Worm (Caenorhabditis elegans) whole organism, late embryonic: ENCODE measurements around the gene eri-1.

ENCODE experiments used
- F13H6.1 ChIP-seq: sonication (generic microtip); optimal IDR thresholded peaks from 2 replicates; lab custom pipeline; 2016; ENCODE audit warnings: missing genetic modification characterization, missing compliant biosample characterization
- K02D7.2 ChIP-seq: sonication (generic microtip); optimal IDR thresholded peaks from 2 replicates; lab custom pipeline; 2017; ENCODE audit warnings: mild to moderate bottlenecking, missing genetic modification characterization, missing compliant biosample characterization
- Y22D7AL.16 ChIP-seq: sonication (generic microtip); optimal IDR thresholded peaks from 2 replicates; lab custom pipeline; 2016; ENCODE audit warnings: missing genetic modification characterization, missing compliant biosample characterization
- ahr-1 ChIP-seq: sonication (generic microtip); optimal IDR thresholded peaks from 2 replicates; lab custom pipeline; 2016; ENCODE audit warnings: missing genetic modification characterization, missing compliant biosample characterization
- ama-1 ChIP-seq: fragments of 150-350 bp; optimal IDR thresholded peaks from 2 replicates; lab custom pipeline; 2014
- ceh-18 ChIP-seq: sonication (generic microtip); optimal IDR thresholded peaks from 2 replicates; lab custom pipeline; 2016; ENCODE audit warnings: missing genetic modification characterization, missing compliant biosample characterization
- ceh-19 ChIP-seq: fragments of 200-800 bp; sonication (Bioruptor generic); optimal IDR thresholded peaks from 2 replicates; lab custom pipeline; 2018; ENCODE audit warnings: mild to moderate bottlenecking, missing genetic modification characterization, missing compliant biosample characterization
- ceh-2 ChIP-seq: sonication (generic microtip); optimal IDR thresholded peaks from 2 replicates; lab custom pipeline; 2016; ENCODE audit warnings: missing genotype, missing genetic modification characterization, missing compliant biosample characterization
- ceh-31 ChIP-seq: sonication (generic microtip); optimal IDR thresholded peaks from 2 replicates; lab custom pipeline; 2016; ENCODE audit warnings: missing genetic modification characterization, missing compliant biosample characterization
- ceh-34 ChIP-seq: sonication (generic microtip); optimal IDR thresholded peaks from 2 replicates; lab custom pipeline; 2016; ENCODE audit warnings: mild to moderate bottlenecking, missing genetic modification characterization, missing compliant biosample characterization
- ceh-45 ChIP-seq: fragments of 200-800 bp; sonication (Bioruptor generic); IDR thresholded peaks from 2 replicates; pipeline ENCODE4 v1.3.6; 2022; ENCODE audit warnings: missing genetic modification reagents, missing genetic modification characterization, missing compliant biosample characterization
- ceh-48 ChIP-seq: sonication (generic microtip); optimal IDR thresholded peaks from 2 replicates; lab custom pipeline; 2016; ENCODE audit warnings: missing genetic modification characterization, inconsistent platforms, missing compliant biosample characterization
- ceh-6 ChIP-seq: fragments of 200-800 bp; sonication (Bioruptor generic); optimal IDR thresholded peaks from 2 replicates; lab custom pipeline; 2018; ENCODE audit warnings: mild to moderate bottlenecking, missing genetic modification characterization, missing compliant biosample characterization
- ceh-9 ChIP-seq: sonication (generic microtip); optimal IDR thresholded peaks from 2 replicates; lab custom pipeline; 2016; ENCODE audit warnings: mild to moderate bottlenecking, missing genetic modification characterization, inconsistent platforms, missing compliant biosample characterization
- elt-2 ChIP-seq: sonication (generic microtip); optimal IDR thresholded peaks from 2 replicates; lab custom pipeline; 2016; ENCODE audit warnings: missing genetic modification reagents, missing genetic modification characterization, missing compliant biosample characterization
- elt-4 ChIP-seq: sonication (generic microtip); optimal IDR thresholded peaks from 2 replicates; lab custom pipeline; 2016; ENCODE audit warnings: missing genetic modification characterization, missing compliant biosample characterization
- ets-4 ChIP-seq: sonication (generic microtip); optimal IDR thresholded peaks from 2 replicates; lab custom pipeline; 2016; ENCODE audit warnings: missing genetic modification characterization, missing compliant biosample characterization
- eyg-1 ChIP-seq: sonication (generic microtip); optimal IDR thresholded peaks from 2 replicates; lab custom pipeline; 2016; ENCODE audit warnings: missing genotype, missing genetic modification characterization, missing compliant biosample characterization
- fkh-6 ChIP-seq: sonication (generic microtip); optimal IDR thresholded peaks from 2 replicates; lab custom pipeline; 2016; ENCODE audit warnings: missing genetic modification characterization, missing compliant biosample characterization
- hlh-13 ChIP-seq: fragments of 200-800 bp; sonication (Bioruptor generic); optimal IDR thresholded peaks from 2 replicates; lab custom pipeline; 2018; ENCODE audit warnings: mild to moderate bottlenecking, missing genetic modification characterization, missing compliant biosample characterization
- hlh-15 ChIP-seq: sonication (generic microtip); optimal IDR thresholded peaks from 2 replicates; lab custom pipeline; 2016; ENCODE audit warnings: missing genetic modification characterization, missing compliant biosample characterization
- lim-6 ChIP-seq: sonication (generic microtip); optimal IDR thresholded peaks from 2 replicates; lab custom pipeline; 2016; ENCODE audit warnings: missing genetic modification characterization, missing compliant biosample characterization
- lin-11 ChIP-seq: fragments of 200-800 bp; sonication (Bioruptor generic); optimal IDR thresholded peaks from 2 replicates; lab custom pipeline; 2018; ENCODE audit warnings: mild to moderate bottlenecking, missing genetic modification characterization, missing compliant biosample characterization
- madf-2 ChIP-seq: sonication (generic microtip); optimal IDR thresholded peaks from 2 replicates; lab custom pipeline; 2017; ENCODE audit warnings: missing genetic modification characterization, missing compliant biosample characterization
- nfya-1 ChIP-seq: sonication (generic microtip); optimal IDR thresholded peaks from 2 replicates; lab custom pipeline; 2017; ENCODE audit warnings: missing genetic modification characterization, mild to moderate bottlenecking, missing compliant biosample characterization, antibody characterized with exemption, moderate library complexity
- npax-4 ChIP-seq: sonication (generic microtip); optimal IDR thresholded peaks from 2 replicates; lab custom pipeline; 2016; ENCODE audit warnings: missing genetic modification characterization, missing compliant biosample characterization
- odd-2 ChIP-seq: sonication (generic microtip); optimal IDR thresholded peaks from 2 replicates; lab custom pipeline; 2017; ENCODE audit warnings: antibody characterized with exemption, mild to moderate bottlenecking, missing genetic modification characterization, missing compliant biosample characterization
- pag-3 ChIP-seq: sonication (generic microtip); optimal IDR thresholded peaks from 2 replicates; lab custom pipeline; 2016; ENCODE audit warnings: missing compliant biosample characterization, missing genetic modification characterization, borderline replicate concordance
- pros-1 ChIP-seq: fragments of 150-350 bp; optimal IDR thresholded peaks from 2 replicates; lab custom pipeline; 2014; ENCODE audit warnings: missing biosample characterization, missing genetic modification reagents, missing genetic modification characterization
- ref-2 ChIP-seq: sonication (generic microtip); optimal IDR thresholded peaks from 2 replicates; lab custom pipeline; 2016; ENCODE audit warnings: missing genetic modification characterization, missing compliant biosample characterization
- rnt-1 ChIP-seq: sonication (generic microtip); optimal IDR thresholded peaks from 2 replicates; lab custom pipeline; 2016; ENCODE audit warnings: missing genetic modification characterization, missing compliant biosample characterization
- syd-9 ChIP-seq: sonication (generic microtip); optimal IDR thresholded peaks from 2 replicates; lab custom pipeline; 2016; ENCODE audit warnings: mild to moderate bottlenecking, missing genetic modification characterization, moderate library complexity, missing compliant biosample characterization
- tbx-7 ChIP-seq: sonication (generic microtip); optimal IDR thresholded peaks from 2 replicates; lab custom pipeline; 2016; ENCODE audit warnings: missing genotype, missing genetic modification characterization, missing compliant biosample characterization
- unc-3 ChIP-seq, 2 experiments: fragments of 200-800 bp in 1 of 2; sonication (Bioruptor generic) in 1 of 2; sonication (generic microtip) in 1 of 2; conservative IDR thresholded peaks in 1 of 2; optimal IDR thresholded peaks in 1 of 2; 2 replicates each; pipeline versions ENCODE4 v1.3.6 to Lab custom; 2016 to 2022; ENCODE audit warnings: missing compliant biosample characterization in 2 of 2, missing genetic modification characterization in 2 of 2, missing genetic modification reagents in 1 of 2
- unc-55 ChIP-seq: sonication (generic microtip); optimal IDR thresholded peaks from 2 replicates; lab custom pipeline; 2017; ENCODE audit warnings: missing biosample characterization, missing genetic modification reagents, missing genetic modification characterization
- unc-86 ChIP-seq: sonication (generic microtip); optimal IDR thresholded peaks from 2 replicates; lab custom pipeline; 2016; ENCODE audit warnings: missing genetic modification characterization, missing compliant biosample characterization
- zip-5 ChIP-seq: sonication (generic microtip); optimal IDR thresholded peaks from 2 replicates; lab custom pipeline; 2016; ENCODE audit warnings: missing genetic modification characterization, missing compliant biosample characterization

The eri-1 gene

DNA sequence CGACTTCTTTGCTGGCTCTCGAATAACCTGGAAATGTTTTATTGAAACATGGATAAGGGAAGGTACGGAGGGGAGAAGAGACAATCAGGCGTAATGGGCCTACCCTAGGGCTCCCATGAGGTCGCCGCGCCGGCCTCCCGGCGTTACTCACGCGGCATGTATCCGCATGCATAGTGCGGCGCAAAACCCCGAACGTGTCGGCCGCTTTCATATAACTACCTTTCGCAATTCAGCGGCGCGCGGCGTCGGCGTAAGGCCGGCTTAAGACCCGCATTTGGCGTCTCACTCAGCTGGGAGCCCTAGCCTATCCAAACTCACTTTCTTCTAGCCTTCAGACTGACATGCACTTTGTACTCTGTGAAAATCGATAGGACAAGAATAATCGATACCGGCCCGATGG, 42.3 kb upstream of the eri-1 start:
- TF ChIP-seq tbx-7 (no peak), elt-4 (tag; lab: Kevin White, UChicago) (peak; percentile 44)

DNA sequence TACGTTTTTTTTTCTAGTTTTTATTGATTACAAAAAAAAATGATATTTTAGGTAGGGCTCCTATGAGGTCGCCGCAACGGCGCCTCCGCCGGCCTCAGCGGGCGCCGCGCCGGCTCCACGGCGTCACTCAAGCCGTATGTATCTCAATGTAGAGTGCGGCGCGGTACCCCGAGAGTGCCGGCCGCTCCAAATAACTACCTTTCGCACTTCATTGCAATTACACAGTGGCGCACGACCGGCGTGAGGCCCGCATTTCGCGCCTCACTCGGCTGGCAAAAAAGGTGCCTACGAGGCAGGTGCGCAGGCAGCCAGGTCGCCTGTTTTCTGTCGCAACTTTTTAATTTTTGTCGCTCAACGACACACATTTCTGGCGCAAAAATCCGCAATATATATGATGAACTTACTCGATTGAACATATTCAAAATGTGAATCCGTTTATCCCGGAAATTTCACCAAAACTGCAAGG, 40.9 kb upstream of the eri-1 start, which contains the start of gene M04G7.2:
M04G7.2 (minus strand) TSS at position 416 of the 466 bp plus-strand sequence.
- TF ChIP-seq fkh-6 (tag; lab: Kevin White, UChicago) (no peak), zip-5 (tag; lab: Kevin White, UChicago) (no peak), ref-2 (no peak), ama-1 (lab: Kevin White, UChicago) (no peak)

- TF ChIP-seq ref-2 (no peak), odd-2 (no peak), npax-4 (no peak), madf-2 (no peak), ceh-2 (tag; lab: Kevin White, UChicago) (no peak), zip-5 (tag; lab: Kevin White, UChicago) (no peak), ceh-31 (tag; lab: Kevin White, UChicago) (no peak), ceh-48 (tag; lab: Kevin White, UChicago) (no peak), ceh-34 (tag; lab: Kevin White, UChicago) (no peak), ceh-18 (tag; lab: Kevin White, UChicago) (no peak), rnt-1 (tag; lab: Kevin White, UChicago) (no peak), hlh-13 (GFP tag; lab: Kevin White, UChicago) (no peak), lim-6 (no peak), ceh-45 (GFP tag; lab: Robert Waterston, UW) (no peak), unc-3 (GFP tag; conservative IDR thresholded peaks at IDR 0.05; lab: Robert Waterston, UW) (no peak), unc-3 (tag; optimal IDR thresholded peaks at IDR 0.05; lab: Kevin White, UChicago) (no peak), K02D7.2 (no peak), eyg-1 (no peak), ets-4 (tag; lab: Kevin White, UChicago) (no peak), F13H6.1 (tag; lab: Kevin White, UChicago) (no peak), unc-55 (GFP tag; lab: Kevin White, UChicago) (no peak)
These were observed 35.7 kb upstream of the eri-1 start, which contains the start of gene M04G7.1 for ce11 chrIV:455484-455883. TSS of gene M04G7.1 (plus strand) at chrIV:455784.

- TF ChIP-seq elt-2 (tag; lab: Kevin White, UChicago) (no peak), hlh-15 (no peak), zip-5 (tag; lab: Kevin White, UChicago) (no peak), pag-3 (no peak), unc-86 (tag; lab: Kevin White, UChicago) (no peak), madf-2 (no peak), ceh-45 (GFP tag; lab: Robert Waterston, UW) (no peak), nfya-1 (no peak), Y22D7AL.16 (no peak), lim-6 (no peak), ceh-31 (tag; lab: Kevin White, UChicago) (no peak), ceh-34 (tag; lab: Kevin White, UChicago) (no peak), odd-2 (no peak)
- TF ChIP-seq, all 69 proteins: peak for 0
These were observed 35.1 kb upstream of the eri-1 start, which contains the start of the genes Y66H1A.8 and M04G7.5 for ce11 chrIV:454816-455215. TSS of gene Y66H1A.8 (minus strand) at chrIV:454916. TSS of gene M04G7.5 (plus strand) at chrIV:455073.

DNA sequence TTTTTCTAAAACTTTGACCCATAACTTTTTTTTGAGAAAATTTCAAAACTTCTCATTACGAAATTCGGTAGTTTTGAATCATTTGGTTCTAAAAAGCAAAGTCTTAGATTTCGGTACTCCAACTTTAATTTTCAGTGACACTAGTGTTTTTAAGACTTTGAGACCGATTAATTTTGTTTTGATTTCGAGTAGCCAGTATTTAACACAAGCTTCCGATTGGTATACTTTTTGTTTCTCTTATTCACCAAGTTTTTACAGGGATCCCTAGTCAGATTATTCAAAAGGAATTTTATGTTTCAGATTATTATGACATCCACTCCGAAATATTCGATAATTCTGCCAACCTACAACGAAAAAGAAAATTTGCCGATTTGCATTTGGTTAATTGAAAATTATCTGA, 25.6 kb upstream of the eri-1 start, which contains the start of gene dpm-1:
dpm-1 (plus strand) TSS at position 301 of the 400 bp plus-strand sequence.
- TF ChIP-seq pros-1 (tag; lab: Kevin White, UChicago) (no peak), ceh-9 (tag; lab: Kevin White, UChicago) (no peak), odd-2 (no peak), ceh-18 (tag; lab: Kevin White, UChicago) (no peak), nfya-1 (no peak), ama-1 (lab: Kevin White, UChicago) (no peak), hlh-15 (no peak), ceh-34 (tag; lab: Kevin White, UChicago) (no peak), ceh-19 (GFP tag; lab: Kevin White, UChicago) (no peak), elt-2 (tag; lab: Kevin White, UChicago) (no peak), ets-4 (tag; lab: Kevin White, UChicago) (no peak), rnt-1 (tag; lab: Kevin White, UChicago) (no peak), syd-9 (tag; lab: Kevin White, UChicago) (no peak), lin-11 (tag; lab: Kevin White, UChicago) (no peak), pag-3 (no peak), ceh-6 (no peak), ahr-1 (no peak)
